Fruit fly (Drosophila melanogaster) whole organism, adult: ENCODE measurements around the gene CG9919.

ENCODE experiments used
- CG11617 ChIP-seq: fragments of 200-800 bp; sonication (Bioruptor generic); optimal IDR thresholded peaks from 2 replicates; lab custom pipeline; 2017; ENCODE audit warnings: mild to moderate bottlenecking, missing biosample characterization, missing genetic modification reagents, missing genetic modification characterization
- CG12768 ChIP-seq: fragments of 200-800 bp; sonication (Bioruptor generic); optimal IDR thresholded peaks from 2 replicates; lab custom pipeline; 2017; ENCODE audit warnings: missing biosample characterization, missing genetic modification characterization, mild to moderate bottlenecking, moderate library complexity, missing genetic modification reagents
- cic ChIP-seq: fragments of 200-800 bp; sonication (Bioruptor generic); optimal IDR thresholded peaks from 2 replicates; lab custom pipeline; 2017; ENCODE audit warnings: missing biosample characterization, mild to moderate bottlenecking, missing genetic modification characterization, moderate library complexity
- tj ChIP-seq: fragments of 200-800 bp; sonication (Bioruptor generic); optimal IDR thresholded peaks from 3 replicates; lab custom pipeline; 2017; ENCODE audit warnings: missing biosample characterization, mild to moderate bottlenecking, missing genetic modification characterization, moderate library complexity

dm6 chrX:16350062-16350461 is 19.5 kb upstream of the CG9919 start, which contains the start of gene sl:
- TF ChIP-seq CG11617 (GFP tag; lab: Kevin White, UChicago) (no peak), cic (GFP tag; lab: Kevin White, UChicago) (no peak), CG12768 (GFP tag; lab: Kevin White, UChicago) (no peak), tj (no peak)
